Fruit fly (Drosophila melanogaster) whole organism, embryonic: ENCODE data around the gene CG31855.
A peak's percentile ranks its signal among the peaks of the same experiment; 100 is the strongest.

Experiments
- Asciz ChIP-seq: fragments of 200-800 bp; sonication (Bioruptor generic); optimal IDR thresholded peaks from 2 replicates; lab custom pipeline; 2017; ENCODE audit warnings: missing biosample characterization, mild to moderate bottlenecking, missing genetic modification characterization, missing genetic modification reagents
- Atf3 ChIP-seq: fragments of 200-800 bp; sonication (Bioruptor generic); optimal IDR thresholded peaks from 3 replicates; lab custom pipeline; 2016; ENCODE audit warnings: missing biosample characterization, missing genetic modification characterization
- Atf6 ChIP-seq: fragments of 200-800 bp; sonication (Bioruptor generic); IDR thresholded peaks from 2 replicates; pipeline ENCODE4 v1.3.6; 2022; ENCODE audit warnings: missing biosample characterization, missing genetic modification characterization
- Bdp1 ChIP-seq: fragments of 200-800 bp; sonication (Bioruptor generic); optimal IDR thresholded peaks from 3 replicates; lab custom pipeline; 2016; ENCODE audit warnings: missing biosample characterization, missing genetic modification characterization
- CG11560 ChIP-seq: fragments of 200-800 bp; sonication (Bioruptor generic); IDR thresholded peaks from 3 replicates; pipeline ENCODE4 v1.3.6; 2022; ENCODE audit warnings: missing biosample characterization, missing genetic modification characterization
- CG15269 ChIP-seq: fragments of 200-800 bp; sonication (Bioruptor generic); optimal IDR thresholded peaks from 2 replicates; lab custom pipeline; 2018; ENCODE audit warnings: missing biosample characterization, mild to moderate bottlenecking, missing genetic modification characterization, moderate library complexity
- CG15514 ChIP-seq: fragments of 200-800 bp; sonication (Bioruptor generic); optimal IDR thresholded peaks from 3 replicates; lab custom pipeline; 2017; ENCODE audit warnings: missing biosample characterization, missing genetic modification characterization, mild to moderate bottlenecking, moderate library complexity, missing genetic modification reagents
- CG1603 ChIP-seq: fragments of 200-800 bp; sonication (Bioruptor generic); optimal IDR thresholded peaks from 2 replicates; lab custom pipeline; 2019; ENCODE audit warnings: missing biosample characterization, mild to moderate bottlenecking, missing genetic modification characterization, moderate library complexity
- CG17912 ChIP-seq: fragments of 200-800 bp; sonication (Bioruptor generic); optimal IDR thresholded peaks from 2 replicates; lab custom pipeline; 2018; ENCODE audit warnings: missing biosample characterization, mild to moderate bottlenecking, missing genetic modification characterization
- CG18599 ChIP-seq: fragments of 200-800 bp; sonication (Bioruptor generic); optimal IDR thresholded peaks from 3 replicates; lab custom pipeline; 2017; ENCODE audit warnings: missing biosample characterization, missing genetic modification characterization, mild to moderate bottlenecking, moderate library complexity, missing genetic modification reagents
- CG32767 ChIP-seq: fragments of 200-800 bp; sonication (Bioruptor generic); IDR thresholded peaks from 2 replicates; pipeline ENCODE4 v1.3.6; 2022; ENCODE audit warnings: missing biosample characterization, missing genetic modification characterization
- CG6254 ChIP-seq: fragments of 200-800 bp; sonication (Bioruptor generic); optimal IDR thresholded peaks from 3 replicates; lab custom pipeline; 2017; ENCODE audit warnings: mild to moderate bottlenecking, missing biosample characterization, missing genetic modification reagents, missing genetic modification characterization
- CG6689 ChIP-seq: fragments of 200-800 bp; sonication (Bioruptor generic); IDR thresholded peaks from 2 replicates; pipeline ENCODE4 v1.3.6; 2022; ENCODE audit warnings: missing biosample characterization, missing genetic modification characterization
- CG6791 ChIP-seq: fragments of 200-800 bp; sonication (Bioruptor generic); IDR thresholded peaks from 3 replicates; pipeline ENCODE4 v1.3.6; 2022; ENCODE audit warnings: missing biosample characterization, missing genetic modification characterization; ENCODE audit not compliant: partially characterized antibody
- CG6854 ChIP-seq: fragments of 200-800 bp; sonication (Bioruptor generic); optimal IDR thresholded peaks from 3 replicates; lab custom pipeline; 2017; ENCODE audit warnings: missing biosample characterization, mild to moderate bottlenecking, missing genetic modification characterization
- CG7372 ChIP-seq: fragments of 200-800 bp; sonication (Bioruptor generic); IDR thresholded peaks from 2 replicates; pipeline ENCODE4 v1.3.6; 2022; ENCODE audit warnings: missing biosample characterization, missing genetic modification characterization
- CG7745 ChIP-seq: fragments of 200-800 bp; sonication (Bioruptor generic); optimal IDR thresholded peaks from 2 replicates; lab custom pipeline; 2018; ENCODE audit warnings: missing biosample characterization, mild to moderate bottlenecking, missing genetic modification characterization, moderate library complexity
- CG7963 ChIP-seq: fragments of 200-800 bp; sonication (Bioruptor generic); IDR thresholded peaks from 3 replicates; pipeline ENCODE4 v1.3.6; 2022; ENCODE audit warnings: missing biosample characterization, missing genetic modification characterization; ENCODE audit not compliant: partially characterized antibody
- Dek ChIP-seq: fragments of 200-800 bp; sonication (Bioruptor generic); optimal IDR thresholded peaks from 3 replicates; lab custom pipeline; 2019; ENCODE audit warnings: missing biosample characterization, mild to moderate bottlenecking, missing genetic modification characterization, moderate library complexity
- Doc2 ChIP-seq: fragments of 200-800 bp; sonication (Bioruptor generic); IDR thresholded peaks from 2 replicates; pipeline ENCODE4 v1.3.6; 2022; ENCODE audit warnings: missing biosample characterization, missing genetic modification characterization
- Fer1 ChIP-seq: fragments of 200-800 bp; sonication (Bioruptor generic); optimal IDR thresholded peaks from 2 replicates; lab custom pipeline; 2017; ENCODE audit warnings: missing biosample characterization, mild to moderate bottlenecking, missing genetic modification characterization
- Fer3 ChIP-seq: fragments of 200-800 bp; sonication (Bioruptor generic); optimal IDR thresholded peaks from 2 replicates; lab custom pipeline; 2018; ENCODE audit warnings: missing biosample characterization, mild to moderate bottlenecking, missing genetic modification characterization, moderate library complexity
- HLH3B ChIP-seq: fragments of 200-800 bp; sonication (Bioruptor generic); IDR thresholded peaks from 2 replicates; pipeline ENCODE4 v1.3.6; 2022; ENCODE audit warnings: missing biosample characterization, missing genetic modification characterization
- HmgD ChIP-seq: fragments of 200-800 bp; sonication (Bioruptor generic); optimal IDR thresholded peaks from 3 replicates; lab custom pipeline; 2016; ENCODE audit warnings: missing biosample characterization, missing genetic modification characterization
- Hmx ChIP-seq: fragments of 200-800 bp; sonication (Bioruptor generic); optimal IDR thresholded peaks from 2 replicates; lab custom pipeline; 2016; ENCODE audit warnings: missing biosample characterization, missing genetic modification characterization
- Kr ChIP-seq: fragments of 200-800 bp; sonication (Bioruptor generic); optimal IDR thresholded peaks from 2 replicates; lab custom pipeline; 2017; ENCODE audit warnings: missing biosample characterization, mild to moderate bottlenecking, missing genetic modification characterization
- Lim3 ChIP-seq: fragments of 200-800 bp; sonication (Bioruptor generic); IDR thresholded peaks from 2 replicates; pipeline ENCODE4 v1.3.6; 2022; ENCODE audit warnings: missing biosample characterization, missing genetic modification characterization
- Med ChIP-seq: fragments of 200-800 bp; sonication (Bioruptor generic); peaks from one replicate; lab custom pipeline; 2016; ENCODE audit warnings: missing biosample characterization, missing genetic modification characterization, mild to moderate bottlenecking, inconsistent platforms, moderate library complexity
- Mrtf ChIP-seq: fragments of 200-800 bp; sonication (Bioruptor generic); IDR thresholded peaks from 3 replicates; pipeline ENCODE4 v1.3.6; 2022; ENCODE audit warnings: missing biosample characterization, missing genetic modification characterization
- NC2α ChIP-seq: fragments of 200-800 bp; sonication (Bioruptor generic); optimal IDR thresholded peaks from 2 replicates; lab custom pipeline; 2016; ENCODE audit warnings: missing biosample characterization, missing genetic modification characterization
- Neu2 ChIP-seq: fragments of 200-800 bp; sonication (Bioruptor generic); optimal IDR thresholded peaks from 3 replicates; lab custom pipeline; 2016; ENCODE audit warnings: missing biosample characterization, missing genetic modification characterization, borderline replicate concordance
- Oli ChIP-seq: fragments of 200-800 bp; sonication (Bioruptor generic); optimal IDR thresholded peaks from 2 replicates; lab custom pipeline; 2018; ENCODE audit warnings: missing biosample characterization, mild to moderate bottlenecking, missing genetic modification characterization, moderate library complexity
- Optix ChIP-seq: fragments of 200-800 bp; sonication (Bioruptor generic); IDR thresholded peaks from 3 replicates; pipeline ENCODE4 v1.3.6; 2022; ENCODE audit warnings: missing biosample characterization, missing genetic modification characterization
- PHDP ChIP-seq: fragments of 200-800 bp; sonication (Bioruptor generic); optimal IDR thresholded peaks from 3 replicates; lab custom pipeline; 2018; ENCODE audit warnings: missing biosample characterization, mild to moderate bottlenecking, missing genetic modification characterization, moderate library complexity
- Ravus ChIP-seq: fragments of 200-800 bp; sonication (Bioruptor generic); IDR thresholded peaks from 2 replicates; pipeline ENCODE4 v1.3.6; 2022; ENCODE audit warnings: missing biosample characterization, missing genetic modification characterization
- Side ChIP-seq: fragments of 200-800 bp; sonication (Bioruptor generic); optimal IDR thresholded peaks from 2 replicates; lab custom pipeline; 2016; ENCODE audit warnings: missing biosample characterization, missing genetic modification characterization
- Sry-δ ChIP-seq: fragments of 200-800 bp; sonication (Bioruptor generic); optimal IDR thresholded peaks from 2 replicates; lab custom pipeline; 2016; ENCODE audit warnings: missing biosample characterization, missing genetic modification characterization
- Xrp1 ChIP-seq: fragments of 200-800 bp; sonication (Bioruptor generic); IDR thresholded peaks from 2 replicates; pipeline ENCODE4 v1.3.6; 2022; ENCODE audit warnings: missing biosample characterization, missing genetic modification characterization
- crc ChIP-seq: fragments of 200-800 bp; sonication (Bioruptor generic); optimal IDR thresholded peaks from 2 replicates; lab custom pipeline; 2016; ENCODE audit warnings: missing biosample characterization, missing genetic modification characterization
- crp ChIP-seq, 2 experiments: fragments of 200-800 bp; sonication (Bioruptor generic); optimal IDR thresholded peaks; 2 replicates in 1 of 2; 3 replicates in 1 of 2; lab custom pipeline; 2017; ENCODE audit warnings: missing biosample characterization in 2 of 2, missing genetic modification characterization in 2 of 2, mild to moderate bottlenecking in 1 of 2, moderate library complexity in 1 of 2
- dmrt99B ChIP-seq: fragments of 200-800 bp; sonication (Bioruptor generic); optimal IDR thresholded peaks from 2 replicates; lab custom pipeline; 2018; ENCODE audit warnings: missing biosample characterization, mild to moderate bottlenecking, missing genetic modification characterization, moderate library complexity
- gsb ChIP-seq: fragments of 200-800 bp; sonication (Bioruptor generic); IDR thresholded peaks from 2 replicates; pipeline ENCODE4 v1.3.6; 2022; ENCODE audit warnings: missing biosample characterization, missing genetic modification characterization
- kah ChIP-seq: fragments of 200-800 bp; sonication (Bioruptor generic); optimal IDR thresholded peaks from 2 replicates; lab custom pipeline; 2018; ENCODE audit warnings: missing biosample characterization, mild to moderate bottlenecking, missing genetic modification characterization
- nmo ChIP-seq: fragments of 200-800 bp; sonication (Bioruptor generic); optimal IDR thresholded peaks from 2 replicates; lab custom pipeline; 2018; ENCODE audit warnings: missing biosample characterization, mild to moderate bottlenecking, missing genetic modification characterization, moderate library complexity
- peb ChIP-seq: fragments of 200-800 bp; sonication (Bioruptor generic); IDR thresholded peaks from 2 replicates; pipeline ENCODE4 v1.3.6; 2022; ENCODE audit warnings: missing biosample characterization, missing genetic modification characterization
- row ChIP-seq: fragments of 200-800 bp; sonication (Bioruptor generic); IDR thresholded peaks from 3 replicates; pipeline ENCODE4 v1.3.6; 2022; ENCODE audit warnings: missing biosample characterization, missing genetic modification characterization
- sens ChIP-seq: fragments of 200-800 bp; sonication (Bioruptor generic); peaks from one replicate; lab custom pipeline; 2016; ENCODE audit warnings: missing biosample characterization, missing genetic modification characterization
- sens-2 ChIP-seq: fragments of 200-800 bp; sonication (Bioruptor generic); IDR thresholded peaks from 2 replicates; pipeline ENCODE4 v1.3.6; 2022; ENCODE audit warnings: missing biosample characterization, missing genetic modification characterization
- trh ChIP-seq: fragments of 200-800 bp; sonication (Bioruptor generic); optimal IDR thresholded peaks from 2 replicates; lab custom pipeline; 2016; ENCODE audit warnings: missing biosample characterization, missing genetic modification characterization
- twi ChIP-seq: fragments of 200-800 bp; optimal IDR thresholded peaks from 2 replicates; lab custom pipeline; 2019; ENCODE audit warnings: missing biosample characterization, mild to moderate bottlenecking, missing genetic modification characterization, moderate library complexity
- zf30C ChIP-seq: fragments of 200-800 bp; sonication (Bioruptor generic); optimal IDR thresholded peaks from 3 replicates; lab custom pipeline; 2018; ENCODE audit warnings: missing biosample characterization, mild to moderate bottlenecking, missing genetic modification characterization

The CG31855 gene

dm6 chr2L:13394903-13395302 lies 25.9 kb downstream of the CG31855 start, which contains the start of gene RpL24 (continued):
- TF ChIP-seq CG17912 (GFP tag; lab: Kevin White, UChicago) (peak; percentile 97), CG6254 (GFP tag; lab: Kevin White, UChicago) (peak; percentile 86), Doc2 (no peak), Oli (tag; lab: Kevin White, UChicago) (peak; percentile 71), kah (GFP tag; lab: Kevin White, UChicago) (peak; percentile 92), gsb (peak; percentile 63), sens (GFP tag; lab: Kevin White, UChicago) (peak; percentile 97), Hmx (GFP tag; lab: Kevin White, UChicago) (peak; percentile 57), crc (GFP tag; lab: Kevin White, UChicago) (peak; percentile 68), CG11560 (tag; lab: Robert Waterston, UW) (no peak), CG6791 (GFP tag; lab: Robert Waterston, UW) (0 out of 3 replicates have a peak, but pooled peaks have one; percentile 29), zf30C (GFP tag; lab: Kevin White, UChicago) (peak; percentile 67), dmrt99B (tag; lab: Kevin White, UChicago) (peak; percentile 80), Mrtf (GFP tag; lab: Robert Waterston, UW) (peak; percentile 59; the same call in 2 of the 3 replicates), CG18599 (GFP tag; lab: Kevin White, UChicago) (peak; percentile 95), CG7372 (peak; percentile 64; the same call in 1 of the 2 replicates), CG15269 (peak; percentile 82), CG15514 (GFP tag; lab: Kevin White, UChicago) (peak; percentile 94), NC2α (GFP tag; lab: Kevin White, UChicago) (peak; percentile 83), Lim3 (GFP tag; lab: Robert Waterston, UW) (no peak), peb (GFP tag; lab: Robert Waterston, UW) (no peak), crp (GFP tag; optimal IDR thresholded peaks at IDR 0.05; lab: Kevin White, UChicago) (peak in 1 of 2 experiments; percentile 63), Med (GFP tag; lab: Kevin White, UChicago) (peak; percentile 99), Atf6 (GFP tag; lab: Robert Waterston, UW) (peak; percentile 90), Dek (peak; percentile 74), row (GFP tag; lab: Robert Waterston, UW) (peak; percentile 68), CG7745 (peak; percentile 40), Neu2 (GFP tag; lab: Kevin White, UChicago) (no peak), Bdp1 (peak; percentile 83), Sry-δ (GFP tag; lab: Kevin White, UChicago) (peak; percentile 55), Optix (GFP tag; lab: Robert Waterston, UW) (peak; percentile 73), CG6689 (peak; percentile 72), Atf3 (GFP tag; lab: Kevin White, UChicago) (peak; percentile 72), Kr (GFP tag; lab: Kevin White, UChicago) (peak; percentile 83), sens-2 (peak; percentile 91), CG32767 (GFP tag; lab: Robert Waterston, UW) (peak; percentile 50; the same call in 1 of the 2 replicates), CG6854 (peak; percentile 95), Fer1 (GFP tag; lab: Kevin White, UChicago) (peak; percentile 97), nmo (GFP tag; lab: Kevin White, UChicago) (peak; percentile 86), CG7963 (no peak), Asciz (peak; percentile 95), Xrp1 (GFP tag; lab: Robert Waterston, UW) (peak; percentile 22), HmgD (GFP tag; lab: Kevin White, UChicago) (peak; percentile 50), Ravus (GFP tag; lab: Robert Waterston, UW) (peak; percentile 40; the same call in 1 of the 2 replicates), HLH3B (GFP tag; lab: Robert Waterston, UW) (peak; percentile 78), PHDP (tag; lab: Kevin White, UChicago) (peak; percentile 91), Side (GFP tag; lab: Kevin White, UChicago) (peak; percentile 93), CG1603 (peak; percentile 85), Fer3 (tag; lab: Kevin White, UChicago) (peak; percentile 93), twi (tag; lab: Kevin White, UChicago) (peak; percentile 73), trh (GFP tag; lab: Kevin White, UChicago) (peak; percentile 69)
